Fruit fly (Drosophila melanogaster) whole organism, prepupa: ENCODE data around the gene CG7362.

Experiments
- Blimp-1 ChIP-seq: fragments of 200-800 bp; sonication (Bioruptor generic); optimal IDR thresholded peaks from 3 replicates; lab custom pipeline; 2017; ENCODE audit warnings: missing biosample characterization, missing genetic modification characterization, mild to moderate bottlenecking, moderate library complexity, missing genetic modification reagents
- CG10631 ChIP-seq: fragments of 200-800 bp; sonication (Bioruptor generic); optimal IDR thresholded peaks from 2 replicates; lab custom pipeline; 2016; ENCODE audit warnings: missing biosample characterization, missing genetic modification characterization
- CG10669 ChIP-seq: fragments of 200-800 bp; sonication (Bioruptor generic); optimal IDR thresholded peaks from 3 replicates; lab custom pipeline; 2018; ENCODE audit warnings: missing biosample characterization, mild to moderate bottlenecking, missing genetic modification characterization, moderate library complexity
- CG11294 ChIP-seq: fragments of 200-800 bp; sonication (Bioruptor generic); IDR thresholded peaks from 2 replicates; pipeline ENCODE4 v1.3.6; 2022; ENCODE audit warnings: missing biosample characterization, missing genetic modification characterization
- CG11902 ChIP-seq: fragments of 200-800 bp; sonication (Bioruptor generic); optimal IDR thresholded peaks from 3 replicates; lab custom pipeline; 2016; ENCODE audit warnings: missing biosample characterization, missing genetic modification characterization
- CG15336 ChIP-seq: fragments of 200-800 bp; sonication (Bioruptor generic); IDR thresholded peaks from 2 replicates; pipeline ENCODE4 v1.3.6; 2022; ENCODE audit warnings: missing biosample characterization, missing genetic modification characterization
- CG1621 ChIP-seq: fragments of 200-800 bp; sonication (Bioruptor generic); optimal IDR thresholded peaks from 3 replicates; lab custom pipeline; 2018; ENCODE audit warnings: missing biosample characterization, mild to moderate bottlenecking, missing genetic modification characterization
- CG16779 ChIP-seq: fragments of 200-800 bp; sonication (Bioruptor generic); optimal IDR thresholded peaks from 3 replicates; lab custom pipeline; 2017; ENCODE audit warnings: missing biosample characterization, mild to moderate bottlenecking, missing genetic modification characterization
- CG3032 ChIP-seq: fragments of 200-800 bp; optimal IDR thresholded peaks from 2 replicates; lab custom pipeline; 2019; ENCODE audit warnings: missing biosample characterization, mild to moderate bottlenecking, missing genetic modification characterization, moderate library complexity
- CG34406 ChIP-seq: fragments of 200-800 bp; sonication (Bioruptor generic); optimal IDR thresholded peaks from 3 replicates; lab custom pipeline; 2016; ENCODE audit warnings: missing biosample characterization, missing genetic modification characterization
- CG3919 ChIP-seq: fragments of 200-800 bp; sonication (Bioruptor generic); optimal IDR thresholded peaks from 3 replicates; lab custom pipeline; 2016; ENCODE audit warnings: missing biosample characterization, missing genetic modification characterization
- CG4318 ChIP-seq: fragments of 200-800 bp; sonication (Bioruptor generic); optimal IDR thresholded peaks from 3 replicates; lab custom pipeline; 2017; ENCODE audit warnings: missing biosample characterization, mild to moderate bottlenecking, missing genetic modification characterization
- CG6276 ChIP-seq: fragments of 200-800 bp; sonication (Bioruptor generic); optimal IDR thresholded peaks from 2 replicates; lab custom pipeline; 2017; ENCODE audit warnings: missing biosample characterization, mild to moderate bottlenecking, missing genetic modification characterization
- CG6792 ChIP-seq: fragments of 200-800 bp; sonication (Bioruptor generic); optimal IDR thresholded peaks from 3 replicates; lab custom pipeline; 2016; ENCODE audit warnings: missing biosample characterization, missing genetic modification characterization
- CG6808 ChIP-seq: fragments of 200-800 bp; sonication (Bioruptor generic); optimal IDR thresholded peaks from 3 replicates; lab custom pipeline; 2017; ENCODE audit warnings: missing biosample characterization, missing genetic modification characterization, mild to moderate bottlenecking, moderate library complexity, missing genetic modification reagents
- CG7368 ChIP-seq: fragments of 200-800 bp; sonication (Bioruptor generic); optimal IDR thresholded peaks from 3 replicates; lab custom pipeline; 2016; ENCODE audit warnings: missing biosample characterization, missing genetic modification characterization
- CG8119 ChIP-seq: fragments of 200-800 bp; sonication (Bioruptor generic); IDR thresholded peaks from 3 replicates; pipeline ENCODE4 v1.3.6; 2022; ENCODE audit warnings: missing biosample characterization, missing genetic modification characterization
- CG8319 ChIP-seq: fragments of 200-800 bp; sonication (Bioruptor generic); optimal IDR thresholded peaks from 3 replicates; lab custom pipeline; 2016; ENCODE audit warnings: missing biosample characterization, missing genetic modification characterization
- CG8632 ChIP-seq: fragments of 200-800 bp; sonication (Bioruptor generic); optimal IDR thresholded peaks from 3 replicates; lab custom pipeline; 2016; ENCODE audit warnings: missing biosample characterization, missing genetic modification characterization
- CG9139 ChIP-seq: fragments of 200-800 bp; sonication (Bioruptor generic); optimal IDR thresholded peaks from 3 replicates; lab custom pipeline; 2017; ENCODE audit warnings: missing biosample characterization, mild to moderate bottlenecking, missing genetic modification characterization
- Eip75B ChIP-seq: fragments of 200-800 bp; sonication (Bioruptor generic); optimal IDR thresholded peaks from 3 replicates; lab custom pipeline; 2016; ENCODE audit warnings: missing biosample characterization, missing genetic modification characterization
- Eip78C ChIP-seq: fragments of 200-800 bp; sonication (Bioruptor generic); peaks from one replicate; lab custom pipeline; 2016; ENCODE audit warnings: missing biosample characterization, missing genetic modification characterization
- Eip93F ChIP-seq: fragments of 200-800 bp; sonication (Bioruptor generic); optimal IDR thresholded peaks from 2 replicates; lab custom pipeline; 2016; ENCODE audit warnings: missing biosample characterization, mild to moderate bottlenecking, missing genetic modification characterization
- Ets21C ChIP-seq: fragments of 200-800 bp; sonication (Bioruptor generic); optimal IDR thresholded peaks from 3 replicates; lab custom pipeline; 2016; ENCODE audit warnings: missing biosample characterization, missing genetic modification characterization
- Ets96B ChIP-seq: fragments of 200-800 bp; optimal IDR thresholded peaks from 2 replicates; lab custom pipeline; 2019; ENCODE audit warnings: missing biosample characterization, mild to moderate bottlenecking, missing genetic modification characterization, moderate library complexity
- Gug ChIP-seq: fragments of 200-800 bp; sonication (Bioruptor generic); IDR thresholded peaks from 2 replicates; pipeline ENCODE4 v1.3.6; 2022; ENCODE audit warnings: missing biosample characterization, missing genetic modification characterization
- Hr38 ChIP-seq: sonication (Bioruptor generic); optimal IDR thresholded peaks from 2 replicates; lab custom pipeline; 2016; ENCODE audit warnings: missing biosample characterization, missing genetic modification characterization
- Hr39 ChIP-seq: fragments of 200-800 bp; sonication (Bioruptor generic); optimal IDR thresholded peaks from 2 replicates; lab custom pipeline; 2016; ENCODE audit warnings: missing biosample characterization, missing genetic modification characterization
- Hr4 ChIP-seq: fragments of 200-800 bp; sonication (Bioruptor generic); optimal IDR thresholded peaks from 3 replicates; lab custom pipeline; 2016; ENCODE audit warnings: missing biosample characterization, missing genetic modification characterization
- Met ChIP-seq: fragments of 200-800 bp; sonication (Bioruptor generic); optimal IDR thresholded peaks from 3 replicates; lab custom pipeline; 2016; ENCODE audit warnings: missing biosample characterization, missing genetic modification characterization
- OdsH ChIP-seq: fragments of 200-800 bp; sonication (Bioruptor generic); optimal IDR thresholded peaks from 3 replicates; lab custom pipeline; 2016; ENCODE audit warnings: missing biosample characterization, missing genetic modification characterization
- Sox102F ChIP-seq: fragments of 200-800 bp; sonication (Bioruptor generic); optimal IDR thresholded peaks from 2 replicates; lab custom pipeline; 2016; ENCODE audit warnings: missing biosample characterization, mild to moderate bottlenecking, missing genetic modification characterization
- Sox14 ChIP-seq: fragments of 200-800 bp; sonication (Bioruptor generic); optimal IDR thresholded peaks from 3 replicates; lab custom pipeline; 2016; ENCODE audit warnings: missing biosample characterization, missing genetic modification characterization
- Sox15 ChIP-seq: fragments of 200-800 bp; sonication (Bioruptor generic); optimal IDR thresholded peaks from 3 replicates; lab custom pipeline; 2016; ENCODE audit warnings: missing biosample characterization, missing genetic modification characterization
- achi ChIP-seq: fragments of 200-800 bp; sonication (Bioruptor generic); optimal IDR thresholded peaks from 3 replicates; lab custom pipeline; 2016; ENCODE audit warnings: missing biosample characterization, missing genetic modification characterization
- acj6 ChIP-seq: fragments of 200-800 bp; sonication (Bioruptor generic); optimal IDR thresholded peaks from 3 replicates; lab custom pipeline; 2016; ENCODE audit warnings: missing biosample characterization, missing genetic modification characterization
- dsx ChIP-seq: fragments of 200-800 bp; optimal IDR thresholded peaks from 3 replicates; lab custom pipeline; 2019; ENCODE audit warnings: missing biosample characterization, mild to moderate bottlenecking, missing genetic modification characterization, moderate library complexity; ENCODE audit not compliant: poor library complexity, severe bottlenecking
- eg ChIP-seq: fragments of 200-800 bp; sonication (Bioruptor generic); IDR thresholded peaks from 3 replicates; pipeline ENCODE4 v1.3.6; 2022; ENCODE audit warnings: missing biosample characterization, missing genetic modification characterization
- esn ChIP-seq: fragments of 200-800 bp; sonication (Bioruptor generic); optimal IDR thresholded peaks from 2 replicates; lab custom pipeline; 2016; ENCODE audit warnings: missing biosample characterization, mild to moderate bottlenecking, missing genetic modification characterization, moderate library complexity
- fd59A ChIP-seq: fragments of 200-800 bp; sonication (Bioruptor generic); optimal IDR thresholded peaks from 2 replicates; lab custom pipeline; 2017; ENCODE audit warnings: missing biosample characterization, mild to moderate bottlenecking, missing genetic modification characterization, missing genetic modification reagents
- fkh ChIP-seq: fragments of 200-800 bp; sonication (Bioruptor generic); optimal IDR thresholded peaks from 3 replicates; lab custom pipeline; 2017; ENCODE audit warnings: missing biosample characterization, mild to moderate bottlenecking, missing genetic modification characterization, moderate library complexity
- pdm3 ChIP-seq: fragments of 200-800 bp; sonication (Bioruptor generic); optimal IDR thresholded peaks from 3 replicates; lab custom pipeline; 2016; ENCODE audit warnings: missing biosample characterization, missing genetic modification characterization
- salr ChIP-seq, 2 experiments: fragments of 200-800 bp; sonication (Bioruptor generic); optimal IDR thresholded peaks; 3 replicates each; lab custom pipeline; 2016 to 2018; ENCODE audit warnings: missing biosample characterization in 2 of 2, missing genetic modification characterization in 2 of 2, mild to moderate bottlenecking in 1 of 2
- spab ChIP-seq: fragments of 200-800 bp; sonication (Bioruptor generic); optimal IDR thresholded peaks from 2 replicates; lab custom pipeline; 2017; ENCODE audit warnings: missing biosample characterization, mild to moderate bottlenecking, missing genetic modification characterization, missing genetic modification reagents
- ss ChIP-seq, 2 experiments: fragments of 200-800 bp; sonication (Bioruptor generic); optimal IDR thresholded peaks; 2 replicates in 1 of 2; 3 replicates in 1 of 2; lab custom pipeline; 2017 to 2018; ENCODE audit warnings: mild to moderate bottlenecking in 2 of 2, missing biosample characterization in 2 of 2, missing genetic modification characterization in 2 of 2, moderate library complexity in 1 of 2
- topi ChIP-seq: fragments of 200-800 bp; sonication (Bioruptor generic); optimal IDR thresholded peaks from 3 replicates; lab custom pipeline; 2016; ENCODE audit warnings: missing biosample characterization, missing genetic modification characterization

CG7362 gene

DNA sequence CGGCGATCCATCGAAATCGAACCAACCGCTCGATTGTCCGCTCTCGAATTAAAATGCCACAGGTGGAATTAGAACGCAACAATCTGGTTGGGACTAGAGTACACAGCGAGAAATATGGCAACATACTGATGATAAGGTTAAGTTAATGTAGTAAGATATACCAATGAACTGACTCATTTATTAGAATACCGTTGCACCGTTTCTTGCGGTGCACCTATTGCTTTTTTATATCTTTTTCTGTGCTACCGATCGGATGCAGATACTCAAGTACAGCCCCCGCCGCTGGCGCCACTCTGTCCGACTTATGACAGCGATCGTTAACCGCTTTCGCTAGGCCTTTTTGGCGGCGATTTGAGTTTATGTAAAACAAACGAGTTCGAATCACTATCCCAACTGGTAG, 34.1 kb downstream of the CG7362 start (continued):
- no peak for TF ChIP-seq CG7368 (GFP tag; lab: Kevin White, UChicago)
- TF ChIP-seq Eip93F (GFP tag; lab: Kevin White, UChicago) = no peak
- TF ChIP-seq topi = no peak
- no peak for TF ChIP-seq spab (GFP tag; lab: Kevin White, UChicago)
- TF ChIP-seq Hr38 (GFP tag; lab: Kevin White, UChicago) = peak; percentile 21
- no peak for TF ChIP-seq CG11902
- no peak for TF ChIP-seq CG3032 (tag; lab: Kevin White, UChicago)
- peak; percentile 65 for TF ChIP-seq CG4318 (GFP tag; lab: Kevin White, UChicago)
- peak; percentile 7 for TF ChIP-seq fd59A (GFP tag; lab: Kevin White, UChicago)
- peak; percentile 82 for TF ChIP-seq Hr4 (GFP tag; lab: Kevin White, UChicago)
- TF ChIP-seq Gug (GFP tag; lab: Robert Waterston, UW) = peak; percentile 65
- TF ChIP-seq fkh (GFP tag; lab: Kevin White, UChicago) = no peak
- peak; percentile 92 for TF ChIP-seq CG15336
- no peak for TF ChIP-seq CG8632
- TF ChIP-seq dsx (GFP tag; lab: Kevin White, UChicago) = no peak
- TF ChIP-seq CG11294 = peak; percentile 70
- TF ChIP-seq Hr39 (GFP tag; lab: Kevin White, UChicago) = peak; percentile 7
- peak; percentile 71 for TF ChIP-seq Eip78C
- peak in 1 of 2 experiments; percentile 39 for TF ChIP-seq salr (GFP tag; optimal IDR thresholded peaks at IDR 0.05; lab: Kevin White, UChicago)
- TF ChIP-seq Sox102F = no peak
- TF ChIP-seq CG6808 (GFP tag; lab: Kevin White, UChicago) = no peak
- TF ChIP-seq CG10669 (GFP tag; lab: Kevin White, UChicago) = no peak
- peak; percentile 59 for TF ChIP-seq OdsH
- peak; percentile 16 for TF ChIP-seq CG10631 (GFP tag; lab: Kevin White, UChicago)
- no peak for TF ChIP-seq CG16779
- peak; percentile 61 for TF ChIP-seq CG6276 (GFP tag; lab: Kevin White, UChicago)
- TF ChIP-seq eg (GFP tag; lab: Robert Waterston, UW) = peak; percentile 86
- TF ChIP-seq CG1621 (tag; lab: Kevin White, UChicago) = no peak
- no peak for TF ChIP-seq Met (GFP tag; lab: Kevin White, UChicago)
- no peak for TF ChIP-seq CG9139 (GFP tag; lab: Kevin White, UChicago)
- peak; percentile 56 for TF ChIP-seq achi
- no peak for TF ChIP-seq Sox15 (GFP tag; lab: Kevin White, UChicago)
- TF ChIP-seq pdm3 (GFP tag; lab: Kevin White, UChicago) = peak; percentile 39
- TF ChIP-seq Eip75B (GFP tag; lab: Kevin White, UChicago) = no peak

- no peak for TF ChIP-seq Sox15 (GFP tag; lab: Kevin White, UChicago)
- peak; percentile 48 for TF ChIP-seq CG8632
- peak; percentile 25 for TF ChIP-seq Met (GFP tag; lab: Kevin White, UChicago)
- TF ChIP-seq Hr38 (GFP tag; lab: Kevin White, UChicago) = peak; percentile 21
- peak; percentile 65 for TF ChIP-seq CG16779
- TF ChIP-seq CG15336 = peak; percentile 92
- peak; percentile 29 for TF ChIP-seq Hr39 (GFP tag; lab: Kevin White, UChicago)
- TF ChIP-seq CG8119 = peak; percentile 91
- TF ChIP-seq CG6808 (GFP tag; lab: Kevin White, UChicago) = peak; percentile 79
- peak; percentile 37 for TF ChIP-seq CG11902
- peak; percentile 55 to 80 for TF ChIP-seq salr (GFP tag; optimal IDR thresholded peaks at IDR 0.05; lab: Kevin White, UChicago)
- no peak for TF ChIP-seq fkh (GFP tag; lab: Kevin White, UChicago)
- peak; percentile 24 for TF ChIP-seq esn (GFP tag; lab: Kevin White, UChicago)
- peak; percentile 59; the same call in 1 of the 2 replicates for TF ChIP-seq CG11294
- TF ChIP-seq Ets96B (tag; lab: Kevin White, UChicago) = peak; percentile 78
- peak; percentile 72 for TF ChIP-seq CG10669 (GFP tag; lab: Kevin White, UChicago)
- TF ChIP-seq CG7368 (GFP tag; lab: Kevin White, UChicago) = peak; percentile 33
- peak; percentile 78 for TF ChIP-seq Gug (GFP tag; lab: Robert Waterston, UW)
- TF ChIP-seq CG3919 (GFP tag; lab: Kevin White, UChicago) = peak; percentile 84
- peak; percentile 72 for TF ChIP-seq CG10631 (GFP tag; lab: Kevin White, UChicago)
- no peak for TF ChIP-seq Ets21C (GFP tag; lab: Kevin White, UChicago)
- peak; percentile 75 for TF ChIP-seq CG3032 (tag; lab: Kevin White, UChicago)
- TF ChIP-seq CG6792 (GFP tag; lab: Kevin White, UChicago) = peak; percentile 58
- TF ChIP-seq ss (GFP tag; optimal IDR thresholded peaks at IDR 0.05; lab: Kevin White, UChicago) = peak; percentile 66 to 72
- peak; percentile 87 for TF ChIP-seq CG4318 (GFP tag; lab: Kevin White, UChicago)
- peak; percentile 89 for TF ChIP-seq eg (GFP tag; lab: Robert Waterston, UW)
- peak; percentile 79 for TF ChIP-seq Sox14 (GFP tag; lab: Kevin White, UChicago)
- peak; percentile 94 for TF ChIP-seq Eip78C
- peak; percentile 82 for TF ChIP-seq pdm3 (GFP tag; lab: Kevin White, UChicago)
- peak; percentile 72 for TF ChIP-seq acj6 (GFP tag; lab: Kevin White, UChicago)
- no peak for TF ChIP-seq CG8319
- peak; percentile 67 for TF ChIP-seq Eip75B (GFP tag; lab: Kevin White, UChicago)
- TF ChIP-seq CG34406 (GFP tag; lab: Kevin White, UChicago) = peak; percentile 54
- no peak for TF ChIP-seq Blimp-1 (GFP tag; lab: Kevin White, UChicago)
- peak; percentile 29 for TF ChIP-seq CG9139 (GFP tag; lab: Kevin White, UChicago)
These were observed 34.9 kb downstream of the CG7362 start for dm6 chr3R:14719380-14719779.
